Fruit fly (Drosophila melanogaster) whole organism, embryonic: ENCODE measurements around the gene Actn.

Experiments
- Ada2b ChIP-seq: fragments of 200-800 bp; sonication (Bioruptor generic); IDR thresholded peaks from 2 replicates; pipeline ENCODE4 v1.3.6; 2022; ENCODE audit warnings: missing biosample characterization, missing genetic modification characterization
- CG10147 ChIP-seq: fragments of 200-800 bp; sonication (Bioruptor generic); optimal IDR thresholded peaks from 2 replicates; lab custom pipeline; 2019; ENCODE audit warnings: missing biosample characterization, mild to moderate bottlenecking, missing genetic modification characterization, moderate library complexity
- CG10462 ChIP-seq: fragments of 200-800 bp; sonication (Bioruptor generic); optimal IDR thresholded peaks from 2 replicates; lab custom pipeline; 2016; ENCODE audit warnings: missing biosample characterization, missing genetic modification characterization
- CG10543 ChIP-seq: fragments of 200-800 bp; sonication (Bioruptor generic); optimal IDR thresholded peaks from 3 replicates; lab custom pipeline; 2017; ENCODE audit warnings: missing biosample characterization, mild to moderate bottlenecking, missing genetic modification characterization, moderate library complexity
- CG10959 ChIP-seq: fragments of 200-800 bp; sonication (Bioruptor generic); IDR thresholded peaks from 2 replicates; pipeline ENCODE4 v1.3.6; 2022; ENCODE audit warnings: missing biosample characterization, missing genetic modification characterization
- CG11093 ChIP-seq: fragments of 200-800 bp; sonication (Bioruptor generic); IDR thresholded peaks from 3 replicates; pipeline ENCODE4 v1.3.6; 2022; ENCODE audit warnings: missing biosample characterization, missing genetic modification characterization
- CG11398 ChIP-seq: fragments of 200-800 bp; sonication (Bioruptor generic); optimal IDR thresholded peaks from 2 replicates; lab custom pipeline; 2016; ENCODE audit warnings: missing biosample characterization, missing genetic modification characterization
- CG12104 ChIP-seq: fragments of 200-800 bp; sonication (Bioruptor generic); optimal IDR thresholded peaks from 3 replicates; lab custom pipeline; 2016; ENCODE audit warnings: missing biosample characterization, missing genetic modification characterization
- CG12769 ChIP-seq: fragments of 200-800 bp; sonication (Bioruptor generic); optimal IDR thresholded peaks from 2 replicates; lab custom pipeline; 2019; ENCODE audit warnings: missing biosample characterization, mild to moderate bottlenecking, missing genetic modification characterization, moderate library complexity
- CG14860 ChIP-seq: fragments of 200-800 bp; sonication (Bioruptor generic); IDR thresholded peaks from 3 replicates; pipeline ENCODE4 v1.3.6; 2022; ENCODE audit warnings: missing biosample characterization, missing genetic modification characterization; ENCODE audit not compliant: partially characterized antibody
- CG18476 ChIP-seq: fragments of 200-800 bp; sonication (Bioruptor generic); optimal IDR thresholded peaks from 2 replicates; lab custom pipeline; 2016; ENCODE audit warnings: missing biosample characterization, mild to moderate bottlenecking, missing genetic modification characterization
- CG2712 ChIP-seq: fragments of 200-800 bp; optimal IDR thresholded peaks from 3 replicates; lab custom pipeline; 2019; ENCODE audit warnings: missing biosample characterization, mild to moderate bottlenecking, missing genetic modification characterization, moderate library complexity
- CG31388 ChIP-seq: fragments of 200-800 bp; sonication (Bioruptor generic); optimal IDR thresholded peaks from 2 replicates; lab custom pipeline; 2016; ENCODE audit warnings: missing biosample characterization, missing genetic modification characterization
- CG32532 ChIP-seq: fragments of 200-800 bp; sonication (Bioruptor generic); IDR thresholded peaks from 2 replicates; pipeline ENCODE4 v1.3.6; 2022; ENCODE audit warnings: missing biosample characterization, missing genetic modification characterization
- CG32767 ChIP-seq: fragments of 200-800 bp; sonication (Bioruptor generic); IDR thresholded peaks from 2 replicates; pipeline ENCODE4 v1.3.6; 2022; ENCODE audit warnings: missing biosample characterization, missing genetic modification characterization
- CG34376 ChIP-seq: fragments of 200-800 bp; sonication (Bioruptor generic); optimal IDR thresholded peaks from 2 replicates; lab custom pipeline; 2018; ENCODE audit warnings: missing biosample characterization, mild to moderate bottlenecking, missing genetic modification characterization
- CG4730 ChIP-seq: fragments of 200-800 bp; sonication (Bioruptor generic); IDR thresholded peaks from 2 replicates; pipeline ENCODE4 v1.3.6; 2022; ENCODE audit warnings: missing biosample characterization, missing genetic modification characterization
- CG6765 ChIP-seq: fragments of 200-800 bp; sonication (Bioruptor generic); optimal IDR thresholded peaks from 3 replicates; lab custom pipeline; 2017; ENCODE audit warnings: missing biosample characterization, mild to moderate bottlenecking, missing genetic modification characterization
- Dbx ChIP-seq: fragments of 200-800 bp; sonication (Bioruptor generic); IDR thresholded peaks from 3 replicates; pipeline ENCODE4 v1.3.6; 2022; ENCODE audit warnings: missing biosample characterization, missing genetic modification characterization
- Dp ChIP-seq: fragments of 200-800 bp; sonication (Bioruptor generic); optimal IDR thresholded peaks from 2 replicates; lab custom pipeline; 2018; ENCODE audit warnings: missing biosample characterization, mild to moderate bottlenecking, missing genetic modification characterization, moderate library complexity
- GATAe ChIP-seq: fragments of 200-800 bp; sonication (Bioruptor generic); conservative IDR thresholded peaks from 2 replicates; pipeline ENCODE4 v1.3.6; 2022; ENCODE audit warnings: missing biosample characterization, missing genetic modification characterization
- H15 ChIP-seq: fragments of 200-800 bp; sonication (Bioruptor generic); IDR thresholded peaks from 3 replicates; pipeline ENCODE4 v1.3.6; 2022; ENCODE audit warnings: missing biosample characterization, missing genetic modification characterization
- Hr78 ChIP-seq, 2 experiments: fragments of 200-800 bp in 1 of 2; fragments of >200 bp in 1 of 2; sonication (Bioruptor generic) in 1 of 2; optimal IDR thresholded peaks; 2 replicates each; lab custom pipeline; 2017 to 2019; ENCODE audit warnings: missing biosample characterization in 2 of 2, missing genetic modification characterization in 2 of 2, mild to moderate bottlenecking in 1 of 2, moderate library complexity in 1 of 2
- Oaz ChIP-seq: fragments of 200-800 bp; sonication (Bioruptor generic); IDR thresholded peaks from 2 replicates; pipeline ENCODE4 v1.3.6; 2022; ENCODE audit warnings: missing biosample characterization, missing genetic modification characterization
- Sry-β ChIP-seq: fragments of 200-800 bp; sonication (Bioruptor generic); optimal IDR thresholded peaks from 2 replicates; lab custom pipeline; 2018; ENCODE audit warnings: missing biosample characterization, mild to moderate bottlenecking, missing genetic modification characterization, moderate library complexity
- Stat92E ChIP-seq, 3 experiments: fragments of >200 bp in 2 of 3; fragments of 200-800 bp in 1 of 3; sonication (Bioruptor generic) in 1 of 3; optimal IDR thresholded peaks; 2 replicates each; lab custom pipeline; 2017 to 2019; ENCODE audit warnings: missing biosample characterization in 3 of 3, missing genetic modification characterization in 3 of 3, mild to moderate bottlenecking in 1 of 3, moderate library complexity in 1 of 3
- Usf ChIP-seq: fragments of 200-800 bp; sonication (Bioruptor generic); optimal IDR thresholded peaks from 2 replicates; lab custom pipeline; 2017; ENCODE audit warnings: missing genotype, missing biosample characterization, missing genetic modification characterization
- bbx ChIP-seq: fragments of 200-800 bp; sonication (Bioruptor generic); IDR thresholded peaks from 2 replicates; pipeline ENCODE4 v1.3.6; 2022; ENCODE audit warnings: missing biosample characterization, missing genetic modification characterization; ENCODE audit not compliant: partially characterized antibody
- cas ChIP-seq: fragments of 200-800 bp; sonication (Bioruptor generic); IDR thresholded peaks from 2 replicates; pipeline ENCODE4 v1.3.6; 2022; ENCODE audit warnings: missing biosample characterization, missing genetic modification characterization
- chm ChIP-seq: fragments of 200-800 bp; sonication (Bioruptor generic); IDR thresholded peaks from 2 replicates; pipeline ENCODE4 v1.3.6; 2022; ENCODE audit warnings: missing biosample characterization, missing genetic modification characterization
- ci ChIP-seq: fragments of 200-800 bp; sonication (Bioruptor generic); IDR thresholded peaks from 3 replicates; pipeline ENCODE4 v1.3.6; 2022; ENCODE audit warnings: missing biosample characterization, missing genetic modification characterization
- en ChIP-seq: fragments of 200-800 bp; sonication (Bioruptor generic); optimal IDR thresholded peaks from 2 replicates; lab custom pipeline; 2016; ENCODE audit warnings: missing biosample characterization, missing genetic modification characterization
- exex ChIP-seq: fragments of 200-800 bp; sonication (Bioruptor generic); optimal IDR thresholded peaks from 4 replicates; lab custom pipeline; 2018; ENCODE audit warnings: missing biosample characterization, mild to moderate bottlenecking, missing genetic modification characterization, moderate library complexity
- gsb ChIP-seq: fragments of 200-800 bp; sonication (Bioruptor generic); IDR thresholded peaks from 2 replicates; pipeline ENCODE4 v1.3.6; 2022; ENCODE audit warnings: missing biosample characterization, missing genetic modification characterization
- kni ChIP-seq: fragments of 200-800 bp; sonication (Bioruptor generic); optimal IDR thresholded peaks from 3 replicates; lab custom pipeline; 2017; ENCODE audit warnings: mild to moderate bottlenecking, missing biosample characterization, missing genetic modification reagents, missing genetic modification characterization
- mirr ChIP-seq: fragments of 200-800 bp; sonication (Bioruptor generic); optimal IDR thresholded peaks from 3 replicates; lab custom pipeline; 2018; ENCODE audit warnings: missing biosample characterization, mild to moderate bottlenecking, missing genetic modification characterization
- pb ChIP-seq: fragments of 200-800 bp; sonication (Bioruptor generic); optimal IDR thresholded peaks from 3 replicates; lab custom pipeline; 2016; ENCODE audit warnings: missing biosample characterization, missing genetic modification characterization
- pros ChIP-seq: fragments of 200-800 bp; sonication (Bioruptor generic); optimal IDR thresholded peaks from 3 replicates; lab custom pipeline; 2019; ENCODE audit warnings: missing biosample characterization, mild to moderate bottlenecking, missing genetic modification characterization, moderate library complexity
- scrt ChIP-seq: fragments of 200-800 bp; sonication (Bioruptor generic); optimal IDR thresholded peaks from 2 replicates; lab custom pipeline; 2018; ENCODE audit warnings: missing biosample characterization, mild to moderate bottlenecking, missing genetic modification characterization, moderate library complexity
- sd ChIP-seq: fragments of 200-800 bp; sonication (Bioruptor generic); optimal IDR thresholded peaks from 3 replicates; lab custom pipeline; 2018; ENCODE audit warnings: missing biosample characterization, mild to moderate bottlenecking, missing genetic modification characterization, moderate library complexity
- sens ChIP-seq: fragments of 200-800 bp; sonication (Bioruptor generic); peaks from one replicate; lab custom pipeline; 2016; ENCODE audit warnings: missing biosample characterization, missing genetic modification characterization
- sr ChIP-seq: fragments of 200-800 bp; sonication (Bioruptor generic); IDR thresholded peaks from 3 replicates; pipeline ENCODE4 v1.3.6; 2022; ENCODE audit warnings: missing biosample characterization, missing genetic modification characterization
- ssp ChIP-seq: fragments of 200-800 bp; sonication (Bioruptor generic); IDR thresholded peaks from 2 replicates; pipeline ENCODE4 v1.3.6; 2022; ENCODE audit warnings: missing biosample characterization, missing genetic modification characterization
- sug ChIP-seq: fragments of 200-800 bp; optimal IDR thresholded peaks from 2 replicates; lab custom pipeline; 2019; ENCODE audit warnings: missing biosample characterization, mild to moderate bottlenecking, missing genetic modification characterization, moderate library complexity
- vnd ChIP-seq: fragments of 200-800 bp; sonication (Bioruptor generic); IDR thresholded peaks from 3 replicates; pipeline ENCODE4 v1.3.6; 2022; ENCODE audit warnings: missing biosample characterization, missing genetic modification characterization; ENCODE audit not compliant: partially characterized antibody
- yki ChIP-seq: fragments of >200 bp; optimal IDR thresholded peaks from 3 replicates; lab custom pipeline; 2018
- zfh1 ChIP-seq: fragments of 200-800 bp; sonication (Bioruptor generic); IDR thresholded peaks from 3 replicates; pipeline ENCODE4 v1.3.6; 2022; ENCODE audit warnings: missing biosample characterization, missing genetic modification characterization

Actn gene

DNA sequence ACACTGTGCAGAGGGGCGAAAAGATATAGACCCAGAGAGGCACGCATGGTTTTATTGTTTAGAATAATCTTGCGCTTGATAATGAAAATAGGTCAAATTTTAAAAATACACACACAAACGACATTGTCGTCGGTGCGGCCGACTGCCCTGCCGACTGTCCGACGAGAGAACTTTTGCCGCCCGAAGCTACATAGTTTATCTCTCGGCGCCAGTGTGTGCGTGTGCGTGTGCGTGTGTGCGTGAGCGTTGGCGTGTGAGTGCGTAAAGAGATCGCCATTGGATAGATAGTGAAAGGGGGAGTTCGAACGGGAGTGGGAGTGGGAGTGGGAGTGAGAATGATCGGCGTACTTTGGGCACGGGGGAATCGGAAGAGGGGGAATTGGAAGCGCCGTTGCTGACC lies 46.5 kb downstream of the Actn start (continued):
- TF ChIP-seq ssp (GFP tag; lab: Robert Waterston, UW) (no peak), ci (0 out of 3 replicates have a peak, but pooled peaks have one; percentile 31), pros (peak; percentile 29), CG10959 (GFP tag; lab: Robert Waterston, UW) (no peak), bbx (GFP tag; lab: Robert Waterston, UW) (peak; percentile 23; the same call in 1 of the 2 replicates), CG10462 (GFP tag; lab: Kevin White, UChicago) (no peak), CG31388 (no peak), CG18476 (no peak), Hr78 (GFP tag; optimal IDR thresholded peaks at IDR 0.05; lab: Kevin White, UChicago) (peak in 1 of 2 experiments; percentile 38), scrt (GFP tag; lab: Kevin White, UChicago) (no peak), CG11398 (GFP tag; lab: Kevin White, UChicago) (no peak), sens (GFP tag; lab: Kevin White, UChicago) (peak; percentile 67), chm (GFP tag; lab: Robert Waterston, UW) (peak; percentile 3; the same call in 1 of the 2 replicates), mirr (GFP tag; lab: Kevin White, UChicago) (peak; percentile 31), CG10543 (GFP tag; lab: Kevin White, UChicago) (peak; percentile 74), CG12104 (GFP tag; lab: Kevin White, UChicago) (no peak), CG32767 (0 out of 2 replicates have a peak, but pooled peaks have one; percentile 50), sug (tag; lab: Kevin White, UChicago) (peak; percentile 71), Dp (GFP tag; lab: Kevin White, UChicago) (no peak), Ada2b (no peak), yki (lab: Kevin White, UChicago) (no peak), CG32532 (GFP tag; lab: Robert Waterston, UW) (no peak), GATAe (GFP tag; lab: Robert Waterston, UW) (no peak; the same call in 1 of the 2 replicates), en (GFP tag; lab: Kevin White, UChicago) (no peak), Oaz (no peak), kni (peak; percentile 91), Stat92E (GFP tag; optimal IDR thresholded peaks at IDR 0.05; lab: Kevin White, UChicago) (no peak), Usf (GFP tag; lab: Kevin White, UChicago) (no peak), vnd (no peak), CG12769 (tag; lab: Kevin White, UChicago) (peak; percentile 96), Sry-β (GFP tag; lab: Kevin White, UChicago) (no peak), CG6765 (no peak), gsb (no peak), cas (GFP tag; lab: Robert Waterston, UW) (no peak), CG10147 (no peak), CG2712 (no peak), CG4730 (GFP tag; lab: Robert Waterston, UW) (no peak), CG34376 (GFP tag; lab: Kevin White, UChicago) (peak; percentile 50), CG14860 (GFP tag; lab: Robert Waterston, UW) (no peak), CG11093 (GFP tag; lab: Robert Waterston, UW) (no peak), zfh1 (GFP tag; lab: Robert Waterston, UW) (no peak), H15 (no peak), Dbx (GFP tag; lab: Robert Waterston, UW) (0 out of 3 replicates have a peak, but pooled peaks have one; percentile 40), sr (GFP tag; lab: Robert Waterston, UW) (0 out of 3 replicates have a peak, but pooled peaks have one; percentile 23), exex (tag; lab: Kevin White, UChicago) (peak; percentile 30), sd (tag; lab: Kevin White, UChicago) (peak; percentile 64), pb (GFP tag; lab: Kevin White, UChicago) (no peak)
